Fruit fly (Drosophila melanogaster) whole organism: Measurements from ENCODE around the gene CG10116.

Source experiments
- CG8478 ChIP-seq: fragments of >200 bp; optimal IDR thresholded peaks from 2 replicates; lab custom pipeline; 2018; ENCODE audit warnings: inconsistent platforms
- pan ChIP-seq: fragments of >200 bp; optimal IDR thresholded peaks from 2 replicates; lab custom pipeline; 2017
- psq ChIP-seq: fragments of >200 bp; optimal IDR thresholded peaks from 2 replicates; lab custom pipeline; 2017
- usp ChIP-seq: fragments of >200 bp; optimal IDR thresholded peaks from 2 replicates; lab custom pipeline; 2017; ENCODE audit warnings: missing biosample characterization, missing genetic modification characterization, mixed read lengths

DNA sequence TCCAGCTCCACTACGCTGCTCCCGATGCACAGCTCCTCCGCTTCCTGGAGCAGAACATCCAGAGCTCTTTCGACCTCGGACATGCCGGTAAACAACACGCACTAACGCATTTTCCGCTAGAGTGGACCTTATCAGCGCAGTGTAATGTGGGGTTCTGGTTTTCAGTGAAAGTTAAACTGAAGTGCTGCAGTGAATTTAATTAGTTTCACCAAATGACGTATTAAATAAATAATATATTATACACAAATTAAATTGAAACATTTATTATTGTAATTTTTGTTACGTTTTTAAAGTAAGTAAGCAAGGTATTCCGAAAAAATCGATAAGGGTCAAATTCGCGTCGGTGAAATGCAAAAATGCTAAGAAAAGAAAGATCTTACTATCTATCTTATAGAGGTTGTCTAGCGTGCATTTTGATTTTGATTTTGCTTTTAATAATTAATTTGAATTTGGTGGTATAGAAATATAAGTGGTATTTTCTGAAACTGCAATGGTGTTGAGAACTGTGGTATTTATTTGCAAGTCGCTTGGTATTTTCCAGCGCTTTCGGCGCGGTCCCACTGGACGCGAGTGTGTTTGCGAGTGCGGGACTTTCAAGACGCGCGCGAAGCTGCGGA, 6.8 kb downstream of the CG10116 start, which contains the start of the genes JMJD7 and CG10738:
- no peak for TF ChIP-seq pan (lab: Kevin White, UChicago)
- TF ChIP-seq usp (GFP tag; lab: Kevin White, UChicago) = no peak
- no peak for TF ChIP-seq psq
- TF ChIP-seq CG8478 (lab: Kevin White, UChicago) = no peak
